Fruit fly (Drosophila melanogaster) whole organism, embryonic: ENCODE results near the gene ph-d.

Experiments
- Bteb2 ChIP-seq: fragments of 200-800 bp; sonication (Bioruptor generic); optimal IDR thresholded peaks from 2 replicates; lab custom pipeline; 2016; ENCODE audit warnings: missing biosample characterization, missing genetic modification characterization
- CG10462 ChIP-seq: fragments of 200-800 bp; sonication (Bioruptor generic); optimal IDR thresholded peaks from 2 replicates; lab custom pipeline; 2016; ENCODE audit warnings: missing biosample characterization, missing genetic modification characterization
- CG11456 ChIP-seq: fragments of 200-800 bp; sonication (Bioruptor generic); IDR thresholded peaks from 3 replicates; pipeline ENCODE4 v1.3.6; 2022; ENCODE audit warnings: missing biosample characterization, missing genetic modification characterization
- CG11560 ChIP-seq: fragments of 200-800 bp; sonication (Bioruptor generic); IDR thresholded peaks from 3 replicates; pipeline ENCODE4 v1.3.6; 2022; ENCODE audit warnings: missing biosample characterization, missing genetic modification characterization
- CG11695 ChIP-seq: fragments of 200-800 bp; sonication (Bioruptor generic); IDR thresholded peaks from 3 replicates; pipeline ENCODE4 v1.3.6; 2022; ENCODE audit warnings: missing biosample characterization, missing genetic modification characterization
- CG12104 ChIP-seq: fragments of 200-800 bp; sonication (Bioruptor generic); optimal IDR thresholded peaks from 3 replicates; lab custom pipeline; 2016; ENCODE audit warnings: missing biosample characterization, missing genetic modification characterization
- CG1233 ChIP-seq: fragments of 200-800 bp; sonication (Bioruptor generic); optimal IDR thresholded peaks from 4 replicates; lab custom pipeline; 2018; ENCODE audit warnings: missing biosample characterization, mild to moderate bottlenecking, missing genetic modification characterization
- CG14667 ChIP-seq: fragments of 200-800 bp; sonication (Bioruptor generic); IDR thresholded peaks from 2 replicates; pipeline ENCODE4 v1.3.6; 2022; ENCODE audit warnings: missing biosample characterization, missing genetic modification characterization
- CG15601 ChIP-seq: fragments of 200-800 bp; sonication (Bioruptor generic); optimal IDR thresholded peaks from 3 replicates; lab custom pipeline; 2019; ENCODE audit warnings: missing biosample characterization, mild to moderate bottlenecking, missing genetic modification characterization, moderate library complexity
- CG15696 ChIP-seq: fragments of 200-800 bp; sonication (Bioruptor generic); optimal IDR thresholded peaks from 2 replicates; lab custom pipeline; 2019; ENCODE audit warnings: missing biosample characterization, mild to moderate bottlenecking, missing genetic modification characterization, moderate library complexity
- CG17328 ChIP-seq: fragments of 200-800 bp; sonication (Bioruptor generic); IDR thresholded peaks from 2 replicates; pipeline ENCODE4 v1.3.6; 2022; ENCODE audit warnings: missing biosample characterization, missing genetic modification characterization
- CG2889 ChIP-seq: fragments of 200-800 bp; sonication (Bioruptor generic); IDR thresholded peaks from 3 replicates; pipeline ENCODE4 v1.3.6; 2022; ENCODE audit warnings: missing biosample characterization, missing genetic modification characterization
- CG31388 ChIP-seq: fragments of 200-800 bp; sonication (Bioruptor generic); optimal IDR thresholded peaks from 2 replicates; lab custom pipeline; 2016; ENCODE audit warnings: missing biosample characterization, missing genetic modification characterization
- CG42726 ChIP-seq: fragments of 200-800 bp; sonication (Bioruptor generic); IDR thresholded peaks from 2 replicates; pipeline ENCODE4 v1.3.6; 2022; ENCODE audit warnings: missing biosample characterization, missing genetic modification characterization; ENCODE audit not compliant: partially characterized antibody
- CG4360 ChIP-seq: fragments of 200-800 bp; sonication (Bioruptor generic); IDR thresholded peaks from 2 replicates; pipeline ENCODE4 v1.3.6; 2022; ENCODE audit warnings: missing biosample characterization, missing genetic modification characterization
- CG7839 ChIP-seq: fragments of 200-800 bp; sonication (Bioruptor generic); optimal IDR thresholded peaks from 3 replicates; lab custom pipeline; 2018; ENCODE audit warnings: missing biosample characterization, mild to moderate bottlenecking, missing genetic modification characterization, moderate library complexity
- CG8388 ChIP-seq: fragments of 200-800 bp; sonication (Bioruptor generic); optimal IDR thresholded peaks from 2 replicates; lab custom pipeline; 2019; ENCODE audit warnings: missing biosample characterization, mild to moderate bottlenecking, missing genetic modification characterization, moderate library complexity
- CG8765 ChIP-seq: fragments of 200-800 bp; sonication (Bioruptor generic); IDR thresholded peaks from 2 replicates; pipeline ENCODE4 v1.3.6; 2022; ENCODE audit warnings: missing biosample characterization, missing genetic modification characterization
- CG9876 ChIP-seq: fragments of 200-800 bp; sonication (Bioruptor generic); optimal IDR thresholded peaks from 2 replicates; lab custom pipeline; 2016; ENCODE audit warnings: missing biosample characterization, missing genetic modification characterization
- Dbx ChIP-seq: fragments of 200-800 bp; sonication (Bioruptor generic); IDR thresholded peaks from 3 replicates; pipeline ENCODE4 v1.3.6; 2022; ENCODE audit warnings: missing biosample characterization, missing genetic modification characterization
- Dip3 ChIP-seq: fragments of 200-800 bp; sonication (Bioruptor generic); optimal IDR thresholded peaks from 3 replicates; lab custom pipeline; 2016; ENCODE audit warnings: missing biosample characterization, missing genetic modification characterization
- Drgx ChIP-seq: fragments of 200-800 bp; sonication (Bioruptor generic); IDR thresholded peaks from 2 replicates; pipeline ENCODE4 v1.3.6; 2022; ENCODE audit warnings: missing biosample characterization, missing genetic modification characterization
- NFAT ChIP-seq: fragments of 200-800 bp; sonication (Bioruptor generic); IDR thresholded peaks from 2 replicates; pipeline ENCODE4 v1.3.6; 2022; ENCODE audit warnings: missing biosample characterization, missing genetic modification characterization
- NfI ChIP-seq: fragments of 200-800 bp; sonication (Bioruptor generic); optimal IDR thresholded peaks from 3 replicates; lab custom pipeline; 2018; ENCODE audit warnings: missing biosample characterization, mild to moderate bottlenecking, missing genetic modification characterization, moderate library complexity
- Poxn ChIP-seq: fragments of 200-800 bp; sonication (Bioruptor generic); IDR thresholded peaks from 2 replicates; pipeline ENCODE4 v1.3.6; 2022; ENCODE audit warnings: missing biosample characterization, missing genetic modification characterization
- Ravus ChIP-seq: fragments of 200-800 bp; sonication (Bioruptor generic); IDR thresholded peaks from 2 replicates; pipeline ENCODE4 v1.3.6; 2022; ENCODE audit warnings: missing biosample characterization, missing genetic modification characterization
- Rx ChIP-seq: fragments of 200-800 bp; sonication (Bioruptor generic); IDR thresholded peaks from 2 replicates; pipeline ENCODE4 v1.3.6; 2022; ENCODE audit warnings: missing biosample characterization, missing genetic modification characterization
- Taf1 ChIP-seq: fragments of 200-800 bp; sonication (Bioruptor generic); IDR thresholded peaks from 2 replicates; pipeline ENCODE4 v1.3.6; 2022; ENCODE audit warnings: missing biosample characterization, missing genetic modification characterization
- Tbp ChIP-seq: fragments of >200 bp; optimal IDR thresholded peaks from 2 replicates; lab custom pipeline; 2018; ENCODE audit warnings: missing biosample characterization, missing genetic modification characterization
- Xbp1 ChIP-seq: fragments of 200-800 bp; sonication (Bioruptor generic); optimal IDR thresholded peaks from 3 replicates; lab custom pipeline; 2016; ENCODE audit warnings: missing biosample characterization, mild to moderate bottlenecking, missing genetic modification characterization
- ac ChIP-seq: fragments of 200-800 bp; sonication (Bioruptor generic); optimal IDR thresholded peaks from 3 replicates; lab custom pipeline; 2017; ENCODE audit warnings: missing biosample characterization, mild to moderate bottlenecking, missing genetic modification characterization
- ap ChIP-seq: fragments of 200-800 bp; sonication (Bioruptor generic); IDR thresholded peaks from 2 replicates; pipeline ENCODE4 v1.3.6; 2022; ENCODE audit warnings: missing biosample characterization, missing genetic modification characterization
- caup ChIP-seq: fragments of 200-800 bp; sonication (Bioruptor generic); optimal IDR thresholded peaks from 3 replicates; lab custom pipeline; 2017; ENCODE audit warnings: missing biosample characterization, mild to moderate bottlenecking, missing genetic modification characterization, moderate library complexity; ENCODE audit not compliant: severe bottlenecking
- chinmo ChIP-seq: fragments of 200-800 bp; sonication (Bioruptor generic); IDR thresholded peaks from 4 replicates; pipeline ENCODE4 v1.3.6; 2022; ENCODE audit warnings: missing biosample characterization, missing genetic modification characterization; ENCODE audit not compliant: partially characterized antibody
- disco-r ChIP-seq: fragments of 200-800 bp; sonication (Bioruptor generic); optimal IDR thresholded peaks from 2 replicates; lab custom pipeline; 2016; ENCODE audit warnings: missing biosample characterization, missing genetic modification characterization
- eyg ChIP-seq: fragments of 200-800 bp; sonication (Bioruptor generic); optimal IDR thresholded peaks from 3 replicates; lab custom pipeline; 2016; ENCODE audit warnings: missing biosample characterization, missing genetic modification characterization
- ftz-f1 ChIP-seq: fragments of 200-800 bp; sonication (Bioruptor generic); optimal IDR thresholded peaks from 2 replicates; lab custom pipeline; 2016; ENCODE audit warnings: missing biosample characterization, missing genetic modification characterization
- gce ChIP-seq: fragments of 200-800 bp; sonication (Bioruptor generic); IDR thresholded peaks from 3 replicates; pipeline ENCODE4 v1.3.6; 2022; ENCODE audit warnings: missing biosample characterization, missing genetic modification characterization
- inv ChIP-seq: fragments of 200-800 bp; sonication (Bioruptor generic); IDR thresholded peaks from 2 replicates; pipeline ENCODE4 v1.3.6; 2022; ENCODE audit warnings: missing biosample characterization, missing genetic modification characterization; ENCODE audit not compliant: partially characterized antibody
- ken ChIP-seq: fragments of 200-800 bp; sonication (Bioruptor generic); IDR thresholded peaks from 3 replicates; pipeline ENCODE4 v1.3.6; 2022; ENCODE audit warnings: missing biosample characterization, missing genetic modification characterization
- prd ChIP-seq, 3 experiments: fragments of >200 bp in 2 of 3; fragments of 200-800 bp in 1 of 3; sonication (Bioruptor generic) in 1 of 3; optimal IDR thresholded peaks in 2 of 3; IDR thresholded peaks in 1 of 3; 2 replicates in 2 of 3; 3 replicates in 1 of 3; pipeline versions ENCODE4 v1.3.6 to Lab custom; 2017 to 2022; ENCODE audit warnings: missing biosample characterization in 1 of 3, missing genetic modification characterization in 1 of 3
- ro ChIP-seq: fragments of 200-800 bp; sonication (Bioruptor generic); IDR thresholded peaks from 2 replicates; pipeline ENCODE4 v1.3.6; 2022; ENCODE audit warnings: missing biosample characterization, missing genetic modification characterization
- sd ChIP-seq: fragments of 200-800 bp; sonication (Bioruptor generic); optimal IDR thresholded peaks from 3 replicates; lab custom pipeline; 2018; ENCODE audit warnings: missing biosample characterization, mild to moderate bottlenecking, missing genetic modification characterization, moderate library complexity
- sob ChIP-seq: fragments of 200-800 bp; sonication (Bioruptor generic); IDR thresholded peaks from 2 replicates; pipeline ENCODE4 v1.3.6; 2022; ENCODE audit warnings: missing biosample characterization, missing genetic modification characterization
- ssp ChIP-seq: fragments of 200-800 bp; sonication (Bioruptor generic); IDR thresholded peaks from 2 replicates; pipeline ENCODE4 v1.3.6; 2022; ENCODE audit warnings: missing biosample characterization, missing genetic modification characterization
- stwl ChIP-seq: fragments of 200-800 bp; sonication (Bioruptor generic); optimal IDR thresholded peaks from 3 replicates; lab custom pipeline; 2018; ENCODE audit warnings: missing biosample characterization, mild to moderate bottlenecking, missing genetic modification characterization, moderate library complexity
- tll ChIP-seq, 2 experiments: fragments of 200-800 bp in 1 of 2; fragments of >200 bp in 1 of 2; sonication (Bioruptor generic) in 1 of 2; optimal IDR thresholded peaks; 2 replicates each; lab custom pipeline; 2017 to 2019; ENCODE audit warnings: missing biosample characterization in 2 of 2, missing genetic modification characterization in 2 of 2, mild to moderate bottlenecking in 1 of 2, moderate library complexity in 1 of 2
- tup ChIP-seq: fragments of 200-800 bp; sonication (Bioruptor generic); optimal IDR thresholded peaks from 2 replicates; lab custom pipeline; 2016; ENCODE audit warnings: missing biosample characterization, mild to moderate bottlenecking, missing genetic modification characterization, moderate library complexity
- zen ChIP-seq: fragments of 200-800 bp; sonication (Bioruptor generic); optimal IDR thresholded peaks from 3 replicates; lab custom pipeline; 2018; ENCODE audit warnings: missing biosample characterization, mild to moderate bottlenecking, missing genetic modification characterization, moderate library complexity
- zen2 ChIP-seq: fragments of 200-800 bp; sonication (Bioruptor generic); IDR thresholded peaks from 3 replicates; pipeline ENCODE4 v1.3.6; 2022; ENCODE audit warnings: missing biosample characterization, missing genetic modification characterization; ENCODE audit not compliant: partially characterized antibody

The ph-d gene

DNA sequence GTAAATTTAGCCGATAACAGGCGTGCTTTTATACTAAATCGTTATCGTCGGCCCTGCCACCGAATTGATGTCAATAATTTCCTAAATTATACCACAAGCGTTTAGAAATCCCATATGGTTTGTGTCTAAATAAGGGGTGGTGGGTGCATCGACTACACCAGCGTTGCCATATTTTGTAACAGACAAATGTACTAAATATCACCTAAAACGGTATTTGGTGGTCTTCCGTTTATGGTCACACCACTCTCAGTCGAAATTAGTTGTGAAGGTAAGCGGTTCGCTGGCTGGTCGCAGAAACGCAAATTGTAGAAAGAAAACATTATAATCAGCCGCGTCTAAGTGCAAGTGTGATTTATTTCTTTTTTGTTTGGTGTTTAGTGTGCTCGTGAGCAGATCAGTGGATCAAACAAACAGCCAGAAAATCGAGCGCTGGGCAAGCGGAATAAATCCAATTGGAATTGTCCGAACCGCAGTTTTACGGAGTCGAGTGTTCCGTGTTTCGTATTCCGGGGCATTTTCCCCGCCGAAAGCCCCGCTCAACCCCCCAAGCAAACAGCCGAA is 42.6 kb downstream of the ph-d start, which contains the start of the genes CG16903 and Unc-76 (continued):
- TF ChIP-seq CG11456 (GFP tag; lab: Robert Waterston, UW) = 0 out of 3 replicates have a peak, but pooled peaks have one; percentile 20
- TF ChIP-seq Bteb2 (GFP tag; lab: Kevin White, UChicago) = peak; percentile 1
- no peak for TF ChIP-seq zen2
- no peak for TF ChIP-seq Taf1 (GFP tag; lab: Robert Waterston, UW)
- 0 out of 3 replicates have a peak, but pooled peaks have one; percentile 45 for TF ChIP-seq CG11560 (tag; lab: Robert Waterston, UW)
- no peak for TF ChIP-seq ap
- peak; percentile 75 for TF ChIP-seq stwl (tag; lab: Kevin White, UChicago)
- no peak for TF ChIP-seq Drgx
- peak; percentile 52; the same call in 2 of the 3 replicates for TF ChIP-seq Dbx
- no peak for TF ChIP-seq ro (GFP tag; lab: Robert Waterston, UW)
- peak; percentile 70; the same call in 1 of the 4 replicates for TF ChIP-seq chinmo (GFP tag; lab: Robert Waterston, UW)
- TF ChIP-seq CG14667 (GFP tag; lab: Robert Waterston, UW) = no peak
- no peak for TF ChIP-seq CG9876
- peak; percentile 17 for TF ChIP-seq CG1233 (GFP tag; lab: Kevin White, UChicago)
- TF ChIP-seq Rx (GFP tag; lab: Robert Waterston, UW) = no peak
- no peak for TF ChIP-seq Poxn (GFP tag; lab: Robert Waterston, UW)
- no peak for TF ChIP-seq eyg (GFP tag; lab: Kevin White, UChicago)
- TF ChIP-seq Xbp1 (GFP tag; lab: Kevin White, UChicago) = peak; percentile 5
- peak; percentile 47 for TF ChIP-seq Dip3 (GFP tag; lab: Kevin White, UChicago)
- TF ChIP-seq ac (GFP tag; lab: Kevin White, UChicago) = no peak
- no peak for TF ChIP-seq Tbp (GFP tag; lab: Kevin White, UChicago)
- no peak for TF ChIP-seq CG31388 (GFP tag; lab: Kevin White, UChicago)
- no peak for TF ChIP-seq tll (GFP tag; optimal IDR thresholded peaks at IDR 0.05; lab: Kevin White, UChicago)
- TF ChIP-seq CG4360 (GFP tag; lab: Robert Waterston, UW) = no peak
- TF ChIP-seq sd (tag; lab: Kevin White, UChicago) = peak; percentile 48
- no peak for TF ChIP-seq prd (optimal IDR thresholded peaks at IDR 0.05; lab: Kevin White, UChicago)
- no peak for TF ChIP-seq prd (GFP tag; IDR thresholded peaks at IDR 0.05; lab: Robert Waterston, UW)
- no peak for TF ChIP-seq CG2889
- no peak for TF ChIP-seq CG8765 (GFP tag; lab: Robert Waterston, UW)
- peak; percentile 57 for TF ChIP-seq caup
- TF ChIP-seq inv (GFP tag; lab: Robert Waterston, UW) = peak; percentile 26; the same call in 1 of the 2 replicates
- TF ChIP-seq CG11695 (GFP tag; lab: Robert Waterston, UW) = no peak
- TF ChIP-seq Ravus (GFP tag; lab: Robert Waterston, UW) = no peak
- TF ChIP-seq tup (GFP tag; lab: Kevin White, UChicago) = no peak
- peak; percentile 25 for TF ChIP-seq NfI (GFP tag; lab: Kevin White, UChicago)
- TF ChIP-seq CG8388 (GFP tag; lab: Kevin White, UChicago) = no peak
- no peak for TF ChIP-seq CG12104 (GFP tag; lab: Kevin White, UChicago)
- TF ChIP-seq ftz-f1 (GFP tag; lab: Kevin White, UChicago) = peak; percentile 70
- TF ChIP-seq gce = no peak
- no peak for TF ChIP-seq CG17328 (GFP tag; lab: Robert Waterston, UW)
- TF ChIP-seq CG7839 (tag; lab: Kevin White, UChicago) = peak; percentile 20
- no peak for TF ChIP-seq CG10462
- TF ChIP-seq CG42726 (GFP tag; lab: Robert Waterston, UW) = peak; percentile 70
- TF ChIP-seq zen (tag; lab: Kevin White, UChicago) = peak; percentile 42
- TF ChIP-seq sob (GFP tag; lab: Robert Waterston, UW) = peak; percentile 71
- peak; percentile 34; the same call in 1 of the 2 replicates for TF ChIP-seq ssp
- TF ChIP-seq NFAT (GFP tag; lab: Robert Waterston, UW) = peak; percentile 24; the same call in 1 of the 2 replicates
- peak; percentile 15 for TF ChIP-seq CG15696 (tag; lab: Kevin White, UChicago)
- no peak for TF ChIP-seq disco-r (GFP tag; lab: Kevin White, UChicago)
- TF ChIP-seq ken (GFP tag; lab: Robert Waterston, UW) = no peak
- TF ChIP-seq CG15601 (tag; lab: Kevin White, UChicago) = peak; percentile 78
